Worm (Caenorhabditis elegans): ENCODE results near the gene nhr-280.

nhr-280 gene

ce11 chrIII:130650-131049 lies at the start of gene nhr-280, which contains the start of gene C29F9.2:
Gene nhr-280, minus strand, starts transcription at chrIII:130750.
Gene C29F9.2, plus strand, starts transcription at chrIII:130947.
- TF ChIP-seq dao-5 (tag; optimal IDR thresholded peaks at IDR 0.05) (no peak), him-1 (tag; optimal IDR thresholded peaks at IDR 0.05) (no peak), W03F9.2 (tag; optimal IDR thresholded peaks at IDR 0.05) (no peak)

DNA sequence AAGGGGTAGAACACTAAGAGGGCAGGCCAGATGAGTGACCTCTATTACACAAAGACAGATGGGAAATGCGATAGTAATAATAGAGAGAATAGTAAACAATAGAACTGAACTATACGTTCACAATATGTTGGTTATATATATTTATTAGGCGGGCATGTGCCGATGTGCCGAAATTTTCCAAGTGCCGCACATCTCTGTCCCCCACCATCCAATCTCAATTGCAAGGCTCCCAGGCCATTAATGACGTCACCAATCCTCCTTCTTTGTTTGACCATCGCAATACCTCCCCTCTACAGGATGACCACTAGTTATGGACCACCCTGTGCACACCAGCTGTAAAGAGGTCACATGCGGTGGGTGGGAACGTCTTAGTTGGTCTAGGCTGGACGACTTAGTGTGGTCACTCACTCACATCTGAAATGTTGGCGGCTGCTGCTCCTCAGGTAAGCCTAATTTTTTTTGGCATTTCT lies 48.6 kb upstream of the nhr-280 start, which contains the start of gene F40G9.6:
TSS of gene F40G9.6 (plus strand) at position 420 of the 470 bp plus-strand sequence.
- TF ChIP-seq W03F9.2 (tag; optimal IDR thresholded peaks at IDR 0.05) (no peak), dao-5 (tag; optimal IDR thresholded peaks at IDR 0.05) (no peak), him-1 (tag; optimal IDR thresholded peaks at IDR 0.05) (no peak)

DNA sequence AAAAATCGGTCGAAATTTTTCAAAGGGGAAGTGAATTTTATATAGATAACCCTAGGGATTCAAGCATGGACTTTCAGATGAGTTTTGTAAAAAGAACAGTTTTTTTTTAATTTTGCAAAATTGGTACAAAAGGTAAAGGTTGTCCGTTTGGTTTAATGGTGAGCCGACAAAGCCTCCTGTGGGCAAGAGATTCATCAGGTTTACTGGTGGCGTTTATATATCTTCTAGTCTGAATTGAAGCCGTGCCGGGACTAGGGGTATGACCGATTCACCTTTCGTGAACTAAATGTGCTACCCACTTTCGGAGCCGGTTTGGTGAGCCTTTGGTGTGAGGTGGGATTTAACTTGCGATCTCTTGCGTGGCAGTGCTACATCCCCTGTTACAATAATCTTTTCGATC lies 47.6 kb upstream of the nhr-280 start:
- no peak for TF ChIP-seq dao-5 (tag; optimal IDR thresholded peaks at IDR 0.05)
- TF ChIP-seq W03F9.2 (tag; optimal IDR thresholded peaks at IDR 0.05) = no peak
- no peak for TF ChIP-seq him-1 (tag; optimal IDR thresholded peaks at IDR 0.05)

ce11 chrIII:177715-178114 lies 47.2 kb upstream of the nhr-280 start, which contains the start of gene F40G9.14:
Gene F40G9.14, minus strand, starts transcription at chrIII:177815.
- no peak for TF ChIP-seq dao-5 (tag; optimal IDR thresholded peaks at IDR 0.05)
- no peak for TF ChIP-seq him-1 (tag; optimal IDR thresholded peaks at IDR 0.05)
- no peak for TF ChIP-seq W03F9.2 (tag; optimal IDR thresholded peaks at IDR 0.05)

DNA sequence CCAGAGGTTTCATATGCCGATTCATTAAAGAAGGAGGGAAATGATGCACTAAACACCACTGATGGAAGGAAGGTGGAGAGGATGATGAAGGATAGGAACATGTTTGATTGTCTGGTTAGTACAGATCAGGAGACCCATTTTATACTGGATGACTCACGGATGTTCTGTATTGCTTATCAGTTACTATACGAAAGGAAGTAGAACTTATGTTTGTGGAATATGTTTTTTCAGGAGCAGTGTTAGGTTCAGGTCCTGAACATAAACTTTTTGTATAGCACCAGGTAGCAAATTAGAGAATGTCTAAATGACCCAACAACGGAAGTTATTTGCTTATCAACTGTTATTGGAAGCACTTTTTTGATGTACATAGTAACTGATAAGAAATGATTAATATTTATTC lies 45.2 kb upstream of the nhr-280 start, which contains the start of gene clec-148:
TSS of gene clec-148 (minus strand) at position 101 of the 400 bp plus-strand sequence.
- TF ChIP-seq W03F9.2 (tag; optimal IDR thresholded peaks at IDR 0.05) = no peak
- TF ChIP-seq him-1 (tag; optimal IDR thresholded peaks at IDR 0.05) = no peak

ce11 chrIII:173501-173900 lies 43.0 kb upstream of the nhr-280 start, which contains the start of gene F40G9.19:
Gene F40G9.19, plus strand, starts transcription at chrIII:173801.
- no peak for TF ChIP-seq him-1 (tag; optimal IDR thresholded peaks at IDR 0.05)
- no peak for TF ChIP-seq W03F9.2 (tag; optimal IDR thresholded peaks at IDR 0.05)
- no peak for TF ChIP-seq dao-5 (tag; optimal IDR thresholded peaks at IDR 0.05)

ce11 chrIII:171617-172016 lies 41.1 kb upstream of the nhr-280 start, which contains the start of the genes F40G9.9 and F40G9.12:
Gene F40G9.9, minus strand, starts transcription at chrIII:171717.
Gene F40G9.12, plus strand, starts transcription at chrIII:171847.
- TF ChIP-seq W03F9.2 (tag; optimal IDR thresholded peaks at IDR 0.05) (no peak), dao-5 (tag; optimal IDR thresholded peaks at IDR 0.05) (no peak), him-1 (tag; optimal IDR thresholded peaks at IDR 0.05) (no peak)

- no peak for TF ChIP-seq him-1 (tag; optimal IDR thresholded peaks at IDR 0.05)
- no peak for TF ChIP-seq dao-5 (tag; optimal IDR thresholded peaks at IDR 0.05)
- no peak for TF ChIP-seq W03F9.2 (tag; optimal IDR thresholded peaks at IDR 0.05)
These were observed 38.9 kb upstream of the nhr-280 start, which contains the start of gene F40G9.18 for ce11 chrIII:169478-169877. Gene F40G9.18, minus strand, starts transcription at chrIII:169578.

DNA sequence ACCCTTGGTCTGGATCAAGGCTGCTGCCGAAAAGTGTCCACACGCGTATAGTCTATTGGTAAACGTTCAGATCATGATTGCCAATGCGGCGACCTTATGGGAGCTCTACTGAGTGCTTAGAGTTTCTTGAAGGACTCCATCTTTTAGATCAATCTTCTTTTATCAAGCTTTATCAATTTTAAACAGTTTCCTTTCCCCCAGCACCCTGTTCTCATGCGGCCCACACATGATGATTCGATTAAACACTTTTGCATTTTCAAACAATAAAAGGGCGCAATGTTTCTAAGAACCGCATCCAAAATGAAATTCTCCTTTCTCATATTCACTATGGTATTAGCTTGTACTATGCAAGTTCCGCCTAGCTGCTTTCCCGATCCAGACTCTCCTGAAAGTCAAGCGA lies 34.8 kb upstream of the nhr-280 start, which contains the start of gene F40G9.7:
TSS of gene F40G9.7 (plus strand) at position 301 of the 400 bp plus-strand sequence.
- TF ChIP-seq him-1 (tag; optimal IDR thresholded peaks at IDR 0.05) (no peak), W03F9.2 (tag; optimal IDR thresholded peaks at IDR 0.05) (no peak), dao-5 (tag; optimal IDR thresholded peaks at IDR 0.05) (no peak)

DNA sequence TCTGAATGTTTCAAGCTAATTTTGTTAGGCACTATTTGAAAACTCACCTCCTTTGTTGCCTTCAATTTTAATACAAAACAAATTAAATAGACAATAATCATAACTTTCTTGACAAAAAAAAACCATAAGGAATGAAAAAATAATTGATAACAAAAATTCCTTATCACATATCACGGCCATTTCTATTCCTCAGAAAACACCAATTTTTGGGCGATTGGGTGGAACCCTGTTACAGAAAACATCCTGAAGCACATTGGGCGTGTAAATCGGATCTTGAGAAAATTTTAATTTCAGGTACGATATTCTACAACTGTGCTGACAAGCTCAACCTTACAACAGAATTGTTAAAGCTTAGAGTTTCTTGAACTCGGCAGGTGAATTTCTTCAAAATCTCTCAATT lies 34.2 kb upstream of the nhr-280 start, which contains the start of gene F40G9.8:
TSS of gene F40G9.8 (minus strand) at position 101 of the 400 bp plus-strand sequence.
- TF ChIP-seq dao-5 (tag; optimal IDR thresholded peaks at IDR 0.05) = no peak
- no peak for TF ChIP-seq W03F9.2 (tag; optimal IDR thresholded peaks at IDR 0.05)
- TF ChIP-seq him-1 (tag; optimal IDR thresholded peaks at IDR 0.05) = no peak

DNA sequence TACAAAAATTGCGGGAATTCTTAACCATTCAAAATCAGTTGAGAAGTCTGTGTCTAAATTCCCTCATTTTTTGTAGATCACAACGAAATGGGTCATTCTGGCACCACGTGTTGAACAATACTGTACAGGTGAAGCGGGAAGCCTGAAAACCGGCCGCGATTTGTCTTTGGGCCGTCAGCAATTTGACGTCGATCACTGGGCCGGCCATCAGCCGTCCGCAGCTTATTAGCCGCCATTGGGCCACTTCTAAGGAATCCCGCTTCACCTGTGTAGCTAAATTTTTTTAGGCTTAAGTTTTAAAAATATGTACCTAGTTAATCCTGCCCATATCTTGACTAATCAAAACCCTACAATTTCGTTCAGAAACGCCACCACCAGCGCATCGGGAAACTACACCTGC lies 29.1 kb upstream of the nhr-280 start:
- TF ChIP-seq W03F9.2 (tag; optimal IDR thresholded peaks at IDR 0.05) = no peak
- no peak for TF ChIP-seq dao-5 (tag; optimal IDR thresholded peaks at IDR 0.05)
- no peak for TF ChIP-seq him-1 (tag; optimal IDR thresholded peaks at IDR 0.05)

DNA sequence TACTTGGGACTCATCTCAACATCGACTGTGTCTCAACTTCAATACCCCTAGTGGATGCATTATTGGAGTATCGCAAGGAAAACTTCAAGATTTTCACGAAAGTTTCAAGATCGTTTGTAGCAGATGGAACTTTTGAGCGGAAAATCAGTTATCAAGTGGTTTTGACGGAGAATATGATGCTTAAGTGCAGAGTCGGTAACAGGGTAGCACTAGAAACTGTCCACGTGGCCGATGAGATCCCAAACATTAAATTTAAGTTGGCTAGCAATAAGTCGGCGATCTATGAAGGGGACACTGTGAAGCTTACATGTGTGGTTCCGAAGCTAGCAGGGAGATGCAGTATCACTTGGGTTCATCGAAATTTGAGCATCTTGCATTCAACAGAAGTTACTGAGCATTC lies 28.6 kb upstream of the nhr-280 start:
- TF ChIP-seq W03F9.2 (tag; optimal IDR thresholded peaks at IDR 0.05) (no peak), dao-5 (tag; optimal IDR thresholded peaks at IDR 0.05) (no peak), him-1 (tag; optimal IDR thresholded peaks at IDR 0.05) (no peak)

ce11 chrIII:157980-158379 lies 27.4 kb upstream of the nhr-280 start:
- TF ChIP-seq dao-5 (tag; optimal IDR thresholded peaks at IDR 0.05) = no peak
- TF ChIP-seq W03F9.2 (tag; optimal IDR thresholded peaks at IDR 0.05) = no peak
- TF ChIP-seq him-1 (tag; optimal IDR thresholded peaks at IDR 0.05) = no peak

DNA sequence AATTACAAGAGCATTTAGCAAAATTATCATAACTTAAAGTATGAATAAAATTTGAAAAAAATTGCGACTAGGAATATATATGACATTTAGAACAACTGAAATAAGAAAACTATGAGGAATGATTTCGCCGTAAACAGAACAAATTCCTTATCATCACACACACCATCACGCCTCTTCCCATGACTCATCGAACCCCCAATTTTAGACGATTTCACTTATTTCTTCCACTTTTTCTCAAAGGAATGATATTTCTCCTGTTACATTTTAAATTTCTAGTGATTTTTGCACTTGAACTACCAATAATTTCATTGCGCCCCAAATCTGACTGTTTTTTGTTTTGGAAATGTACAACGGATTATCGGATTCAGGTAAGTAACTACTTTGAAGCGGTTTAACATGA lies 26.1 kb upstream of the nhr-280 start, which contains the start of the genes zig-13 and ver-1:
TSS of gene zig-13 (minus strand) at position 101 of the 400 bp plus-strand sequence.
TSS of gene ver-1 (plus strand) at position 180 of the 400 bp plus-strand sequence.
- no peak for TF ChIP-seq W03F9.2 (tag; optimal IDR thresholded peaks at IDR 0.05)
- TF ChIP-seq him-1 (tag; optimal IDR thresholded peaks at IDR 0.05) = no peak
- no peak for TF ChIP-seq dao-5 (tag; optimal IDR thresholded peaks at IDR 0.05)
